Worm (Caenorhabditis elegans): ENCODE data around the gene hpl-1.

DNA sequence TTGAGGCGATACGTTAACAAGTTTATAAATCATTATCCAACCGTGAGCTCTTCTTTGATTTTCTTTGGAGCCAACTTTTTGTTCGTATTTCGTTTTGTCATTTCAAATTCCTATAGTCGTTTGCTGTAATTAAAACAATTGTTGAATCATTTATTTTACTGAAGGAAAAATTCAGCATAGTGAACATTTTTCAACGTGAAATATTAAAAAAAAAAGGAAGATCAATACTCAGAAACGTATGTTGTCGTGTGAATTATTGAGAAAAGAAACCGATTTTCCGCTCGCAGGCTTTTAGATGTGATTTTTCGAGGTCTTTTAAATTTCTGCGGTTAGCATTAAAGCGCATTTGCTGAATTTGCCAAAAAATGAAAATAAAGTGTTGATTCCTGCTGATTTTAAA lies 33.7 kb downstream of the hpl-1 start, which contains the start of gene phf-33:
- no peak for TF ChIP-seq ama-1 (optimal IDR thresholded peaks at IDR 0.05)
- TF ChIP-seq hmg-4 (GFP tag; optimal IDR thresholded peaks at IDR 0.05), result no peak
- no peak for TF ChIP-seq flt-1 (GFP tag; IDR thresholded peaks at IDR 0.05)
- no peak for TF ChIP-seq ceh-36 (tag; optimal IDR thresholded peaks at IDR 0.05)
- no peak for TF ChIP-seq ceh-13 (GFP tag; optimal IDR thresholded peaks at IDR 0.05)
